Worm (Caenorhabditis elegans) whole organism, L4 larva: ENCODE results near the gene ZK632.12.

Experiments used
- D1046.2 ChIP-seq: fragments of 200-800 bp; sonication (Bioruptor generic); IDR thresholded peaks from 2 replicates; pipeline ENCODE4 v1.3.6; 2022; ENCODE audit warnings: missing genetic modification characterization, missing compliant biosample characterization
- F37D6.2 ChIP-seq: sonication (generic microtip); optimal IDR thresholded peaks from 2 replicates; lab custom pipeline; 2016; ENCODE audit warnings: mild to moderate bottlenecking, missing genetic modification characterization, missing compliant biosample characterization
- F44E2.7 ChIP-seq: fragments of 200-800 bp; sonication (Bioruptor generic); IDR thresholded peaks from 2 replicates; pipeline ENCODE4 v2.1.2; 2022; ENCODE audit warnings: missing genetic modification characterization, missing compliant biosample characterization
- R02D3.7 ChIP-seq: fragments of 150-350 bp; sonication (generic microtip); optimal IDR thresholded peaks from 3 replicates; lab custom pipeline; 2014; ENCODE audit warnings: missing biosample characterization, missing genetic modification characterization
- T26A8.4 ChIP-seq: fragments of 200-800 bp; sonication (Bioruptor generic); IDR thresholded peaks from 2 replicates; pipeline ENCODE4 v1.3.6; 2022; ENCODE audit warnings: missing genetic modification characterization, missing compliant biosample characterization
- Y48G9A.11 ChIP-seq: fragments of 200-800 bp; sonication (Bioruptor generic); IDR thresholded peaks from 2 replicates; pipeline ENCODE4 v1.3.6; 2022; ENCODE audit warnings: missing genetic modification reagents, missing genetic modification characterization, missing compliant biosample characterization
- Y5F2A.4 ChIP-seq: fragments of 200-800 bp; sonication (Bioruptor generic); optimal IDR thresholded peaks from 2 replicates; lab custom pipeline; 2018; ENCODE audit warnings: mild to moderate bottlenecking, missing genetic modification characterization, missing compliant biosample characterization
- Y75B8A.6 ChIP-seq: fragments of 200-800 bp; sonication (Bioruptor generic); IDR thresholded peaks from 2 replicates; pipeline ENCODE4 v1.3.6; 2022; ENCODE audit warnings: missing genetic modification reagents, missing genetic modification characterization, missing compliant biosample characterization
- ZK546.5 ChIP-seq, 2 experiments: sonication (generic microtip); optimal IDR thresholded peaks; 2 replicates each; lab custom pipeline; 2017; ENCODE audit warnings: missing biosample characterization in 2 of 2, missing genetic modification characterization in 2 of 2
- aha-1 ChIP-seq: fragments of 150-350 bp; peaks from one replicate; lab custom pipeline; 2014; ENCODE audit warnings: missing biosample characterization, missing genetic modification characterization
- ceh-20 ChIP-seq: fragments of 200-800 bp; sonication (Bioruptor generic); IDR thresholded peaks from 2 replicates; pipeline ENCODE4 v1.3.6; 2022; ENCODE audit warnings: missing genetic modification reagents, missing genetic modification characterization, missing compliant biosample characterization
- ceh-28 ChIP-seq: fragments of 150-350 bp; optimal IDR thresholded peaks from 2 replicates; lab custom pipeline; 2014; ENCODE audit warnings: missing biosample characterization, missing genetic modification reagents, missing genetic modification characterization
- ceh-82 ChIP-seq: sonication (generic microtip); optimal IDR thresholded peaks from 2 replicates; lab custom pipeline; 2017; ENCODE audit warnings: missing biosample characterization, missing genetic modification characterization
- daf-12 ChIP-seq: fragments of 150-350 bp; optimal IDR thresholded peaks from 2 replicates; lab custom pipeline; 2014; ENCODE audit warnings: missing biosample characterization, missing genetic modification reagents, missing genetic modification characterization
- daf-19 ChIP-seq: fragments of 200-800 bp; sonication (Bioruptor generic); conservative IDR thresholded peaks from 2 replicates; pipeline ENCODE4 v1.3.6; 2022; ENCODE audit warnings: missing genetic modification characterization, missing compliant biosample characterization
- dmd-6 ChIP-seq: fragments of 200-800 bp; sonication (Bioruptor generic); IDR thresholded peaks from 2 replicates; pipeline ENCODE4 v1.3.6; 2022; ENCODE audit warnings: missing genetic modification reagents, missing genetic modification characterization, missing compliant biosample characterization
- duxl-1 ChIP-seq: sonication (generic microtip); optimal IDR thresholded peaks from 2 replicates; lab custom pipeline; 2016; ENCODE audit warnings: mild to moderate bottlenecking, missing genetic modification characterization, moderate library complexity, missing compliant biosample characterization; ENCODE audit not compliant: poor library complexity
- dve-1 ChIP-seq: sonication (generic microtip); optimal IDR thresholded peaks from 2 replicates; lab custom pipeline; 2017; ENCODE audit warnings: antibody characterized with exemption, mild to moderate bottlenecking, missing genetic modification characterization, missing compliant biosample characterization; ENCODE audit not compliant: insufficient read depth
- egl-27 ChIP-seq: sonication (generic microtip); optimal IDR thresholded peaks from 3 replicates; lab custom pipeline; 2017; ENCODE audit warnings: missing biosample characterization, missing genetic modification reagents, missing genetic modification characterization
- egl-43 ChIP-seq: fragments of 200-800 bp; sonication (Bioruptor generic); IDR thresholded peaks from 2 replicates; pipeline ENCODE4 v1.3.6; 2022; ENCODE audit warnings: missing genetic modification reagents, missing genetic modification characterization, missing compliant biosample characterization
- fkh-10 ChIP-seq: fragments of 150-350 bp; optimal IDR thresholded peaks from 2 replicates; lab custom pipeline; 2014; ENCODE audit warnings: missing biosample characterization, missing genetic modification reagents, missing genetic modification characterization
- fos-1 ChIP-seq: fragments of 150-350 bp; optimal IDR thresholded peaks from 2 replicates; lab custom pipeline; 2014; ENCODE audit warnings: missing biosample characterization, missing genetic modification characterization
- hmg-1.1 ChIP-seq: fragments of 200-800 bp; sonication (Bioruptor generic); IDR thresholded peaks from 2 replicates; pipeline ENCODE4 v1.3.6; 2022; ENCODE audit warnings: missing genetic modification reagents, missing genetic modification characterization, missing compliant biosample characterization
- lim-7 ChIP-seq: fragments of 200-800 bp; sonication (Bioruptor generic); IDR thresholded peaks from 2 replicates; pipeline ENCODE4 v1.3.6; 2022; ENCODE audit warnings: missing genetic modification characterization, missing compliant biosample characterization
- lin-15B ChIP-seq: fragments of 150-350 bp; sonication (generic microtip); optimal IDR thresholded peaks from 3 replicates; lab custom pipeline; 2014; ENCODE audit warnings: missing biosample characterization, missing genetic modification characterization
- lin-29 ChIP-seq: fragments of 200-800 bp; sonication (Bioruptor generic); IDR thresholded peaks from 2 replicates; pipeline ENCODE4 v1.3.6; 2022; ENCODE audit warnings: missing genetic modification reagents, missing genetic modification characterization, missing compliant biosample characterization
- lin-38 ChIP-seq: fragments of 200-800 bp; sonication (Bioruptor generic); IDR thresholded peaks from 2 replicates; pipeline ENCODE4 v1.3.6; 2022; ENCODE audit warnings: missing genetic modification reagents, missing genetic modification characterization, missing compliant biosample characterization
- lsy-2 ChIP-seq, 2 experiments: fragments of 150-350 bp in 1 of 2; sonication (generic microtip) in 1 of 2; optimal IDR thresholded peaks; 2 replicates each; lab custom pipeline; 2014 to 2017; ENCODE audit warnings: missing biosample characterization in 2 of 2, missing genetic modification characterization in 2 of 2
- madf-9 ChIP-seq: fragments of 200-800 bp; sonication (Bioruptor generic); conservative IDR thresholded peaks from 2 replicates; pipeline ENCODE4 v1.3.6; 2022; ENCODE audit warnings: missing genetic modification reagents, missing genetic modification characterization, missing compliant biosample characterization
- mdl-1 ChIP-seq, 2 experiments: fragments of 150-350 bp in 1 of 2; sonication (generic microtip) in 1 of 2; optimal IDR thresholded peaks; 2 replicates each; lab custom pipeline; 2014 to 2017; ENCODE audit warnings: missing biosample characterization in 2 of 2, missing genetic modification characterization in 2 of 2
- mep-1 ChIP-seq: fragments of 150-350 bp; sonication (generic microtip); optimal IDR thresholded peaks from 3 replicates; lab custom pipeline; 2014; ENCODE audit warnings: missing biosample characterization, missing genetic modification characterization
- mes-2 ChIP-seq: sonication (generic microtip); optimal IDR thresholded peaks from 2 replicates; lab custom pipeline; 2016; ENCODE audit warnings: missing genotype, mild to moderate bottlenecking, missing genetic modification characterization, missing compliant biosample characterization; ENCODE audit not compliant: poor library complexity, severe bottlenecking
- mxl-2 ChIP-seq: fragments of 200-800 bp; sonication (Bioruptor generic); conservative IDR thresholded peaks from 2 replicates; pipeline ENCODE4 v1.3.6; 2022; ENCODE audit warnings: missing genetic modification reagents, missing genetic modification characterization, missing compliant biosample characterization
- nhr-10 ChIP-seq: fragments of 150-350 bp; optimal IDR thresholded peaks from 2 replicates; lab custom pipeline; 2014; ENCODE audit warnings: missing biosample characterization, missing genetic modification characterization
- nhr-102 ChIP-seq: sonication (generic microtip); optimal IDR thresholded peaks from 2 replicates; lab custom pipeline; 2016; ENCODE audit warnings: mild to moderate bottlenecking, missing genetic modification characterization, moderate library complexity, missing compliant biosample characterization
- nhr-11 ChIP-seq: fragments of 150-350 bp; optimal IDR thresholded peaks from 2 replicates; lab custom pipeline; 2014; ENCODE audit warnings: missing biosample characterization, missing genetic modification characterization
- nhr-111 ChIP-seq: fragments of 200-800 bp; sonication (Bioruptor generic); optimal IDR thresholded peaks from 2 replicates; lab custom pipeline; 2018; ENCODE audit warnings: mild to moderate bottlenecking, missing genetic modification characterization, missing compliant biosample characterization
- nhr-25 ChIP-seq: sonication (generic microtip); optimal IDR thresholded peaks from 2 replicates; lab custom pipeline; 2017; ENCODE audit warnings: missing genetic modification characterization, mild to moderate bottlenecking, missing compliant biosample characterization, antibody characterized with exemption, moderate library complexity, borderline replicate concordance; ENCODE audit not compliant: insufficient read depth
- nhr-28 ChIP-seq: fragments of 150-350 bp; optimal IDR thresholded peaks from 2 replicates; lab custom pipeline; 2014; ENCODE audit warnings: missing biosample characterization, missing genetic modification characterization
- nhr-77 ChIP-seq: fragments of 150-350 bp; optimal IDR thresholded peaks from 2 replicates; lab custom pipeline; 2014; ENCODE audit warnings: missing biosample characterization, missing genetic modification characterization
- pha-4 ChIP-seq, 2 experiments: fragments of 150-350 bp in 1 of 2; fragments of 200-800 bp in 1 of 2; sonication (Bioruptor generic) in 1 of 2; IDR thresholded peaks in 1 of 2; optimal IDR thresholded peaks in 1 of 2; 2 replicates each; pipeline versions ENCODE4 v1.3.6 to Lab custom; 2014 to 2022; ENCODE audit warnings: missing genetic modification characterization in 2 of 2, missing genetic modification reagents in 2 of 2, missing biosample characterization in 1 of 2, missing compliant biosample characterization in 1 of 2
- rbr-2 ChIP-seq: sonication (generic microtip); optimal IDR thresholded peaks from 2 replicates; lab custom pipeline; 2016; ENCODE audit warnings: missing genotype, missing genetic modification characterization, missing compliant biosample characterization
- spr-1 ChIP-seq: sonication (generic microtip); optimal IDR thresholded peaks from 2 replicates; lab custom pipeline; 2016; ENCODE audit warnings: mild to moderate bottlenecking, missing genetic modification characterization, missing compliant biosample characterization
- spr-3 ChIP-seq: fragments of 200-800 bp; sonication (Bioruptor generic); optimal IDR thresholded peaks from 2 replicates; lab custom pipeline; 2018; ENCODE audit warnings: mild to moderate bottlenecking, missing genetic modification characterization, missing compliant biosample characterization
- unc-130 ChIP-seq: sonication (generic microtip); optimal IDR thresholded peaks from 2 replicates; lab custom pipeline; 2016; ENCODE audit warnings: missing genetic modification reagents, missing genetic modification characterization, missing compliant biosample characterization
- unc-39 ChIP-seq: sonication (generic microtip); optimal IDR thresholded peaks from 2 replicates; lab custom pipeline; 2017; ENCODE audit warnings: missing biosample characterization, missing genetic modification characterization
- zag-1 ChIP-seq: fragments of 150-350 bp; optimal IDR thresholded peaks from 2 replicates; lab custom pipeline; 2014; ENCODE audit warnings: missing biosample characterization, missing genetic modification characterization
- ztf-11 ChIP-seq: fragments of 150-350 bp; optimal IDR thresholded peaks from 2 replicates; lab custom pipeline; 2014; ENCODE audit warnings: missing biosample characterization, missing genetic modification characterization

Gene ZK632.12

DNA sequence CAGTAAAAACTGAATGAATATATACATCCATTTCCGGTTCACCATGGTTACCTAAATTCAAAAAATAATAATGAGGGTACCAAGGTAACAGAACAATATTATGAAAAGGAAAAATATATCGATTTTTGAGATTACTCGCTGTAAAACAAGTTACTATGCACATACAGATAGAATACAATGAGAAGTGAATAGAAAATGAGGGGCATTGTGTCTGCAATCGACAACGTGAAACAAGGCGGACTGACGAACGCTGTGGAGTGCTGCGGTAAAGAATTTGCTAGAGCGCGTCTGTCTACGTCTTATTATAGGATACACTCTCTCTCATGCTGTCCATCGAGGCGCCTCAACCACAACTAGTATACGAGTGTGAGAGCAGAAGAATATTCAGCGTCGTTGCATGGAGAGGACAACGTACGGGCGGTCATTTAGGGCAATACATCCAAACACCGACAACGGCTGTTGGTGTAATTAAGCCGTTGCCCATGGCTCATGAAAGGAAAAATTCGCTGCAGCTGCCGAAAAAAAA lies 13.5 kb upstream of the ZK632.12 start, which contains the start of gene cnx-1 (continued):
- TF ChIP-seq nhr-25 (tag; lab: Kevin White, UChicago) (no peak), egl-27 (tag; lab: Kevin White, UChicago) (no peak), F44E2.7 (GFP tag; lab: Robert Waterston, UW) (0 out of 2 replicates have a peak, but pooled peaks have one; percentile 22), mep-1 (peak; percentile 43), ceh-28 (tag; lab: Kevin White, UChicago) (peak; percentile 28), unc-39 (tag; lab: Kevin White, UChicago) (no peak), lin-15B (tag; lab: Kevin White, UChicago) (no peak), pha-4 (GFP tag; IDR thresholded peaks at IDR 0.05; lab: Robert Waterston, UW) (no peak), pha-4 (tag; optimal IDR thresholded peaks at IDR 0.05; lab: Kevin White, UChicago) (peak; percentile 58), rbr-2 (tag; lab: Kevin White, UChicago) (peak; percentile 33), F37D6.2 (no peak), unc-130 (GFP tag; lab: Kevin White, UChicago) (no peak), spr-3 (GFP tag; lab: Kevin White, UChicago) (no peak), mes-2 (tag; lab: Kevin White, UChicago) (peak; percentile 41), nhr-111 (GFP tag; lab: Kevin White, UChicago) (no peak), daf-19 (GFP tag; lab: Robert Waterston, UW) (no peak), dmd-6 (GFP tag; lab: Robert Waterston, UW) (no peak), hmg-1.1 (GFP tag; lab: Robert Waterston, UW) (no peak; the same call in none of the 2 replicates), duxl-1 (tag; lab: Kevin White, UChicago) (no peak), Y48G9A.11 (GFP tag; lab: Robert Waterston, UW) (no peak), T26A8.4 (GFP tag; lab: Robert Waterston, UW) (no peak), nhr-102 (no peak), daf-12 (tag; lab: Kevin White, UChicago) (no peak), lsy-2 (tag; optimal IDR thresholded peaks at IDR 0.05; lab: Kevin White, UChicago) (peak in 1 of 2 experiments; percentile 52), Y75B8A.6 (GFP tag; lab: Robert Waterston, UW) (no peak), ceh-82 (tag; lab: Kevin White, UChicago) (no peak), lim-7 (GFP tag; lab: Robert Waterston, UW) (no peak), ztf-11 (tag; lab: Kevin White, UChicago) (no peak), dve-1 (peak; percentile 22), R02D3.7 (no peak), mxl-2 (GFP tag; lab: Robert Waterston, UW) (no peak), ceh-20 (GFP tag; lab: Robert Waterston, UW) (no peak), lin-38 (GFP tag; lab: Robert Waterston, UW) (no peak), nhr-28 (tag; lab: Kevin White, UChicago) (no peak), spr-1 (tag; lab: Kevin White, UChicago) (no peak), fos-1 (tag; lab: Kevin White, UChicago) (no peak), zag-1 (tag; lab: Kevin White, UChicago) (no peak), lin-29 (GFP tag; lab: Robert Waterston, UW) (no peak), mdl-1 (tag; optimal IDR thresholded peaks at IDR 0.05; lab: Kevin White, UChicago) (peak in 1 of 2 experiments; percentile 31), aha-1 (tag; lab: Kevin White, UChicago) (peak; percentile 84), egl-43 (peak; percentile 55; the same call in 1 of the 2 replicates), nhr-77 (tag; lab: Kevin White, UChicago) (no peak), nhr-11 (tag; lab: Kevin White, UChicago) (peak; percentile 30), madf-9 (GFP tag; lab: Robert Waterston, UW) (no peak), D1046.2 (GFP tag; lab: Robert Waterston, UW) (no peak), fkh-10 (GFP tag; lab: Kevin White, UChicago) (no peak), Y5F2A.4 (no peak), ZK546.5 (tag; optimal IDR thresholded peaks at IDR 0.05; lab: Kevin White, UChicago) (no peak), nhr-10 (tag; lab: Kevin White, UChicago) (no peak)
- TF ChIP-seq, all 104 proteins: peak for 15
